Worm (Caenorhabditis elegans) whole organism, L2 larva: Measurements from ENCODE around the gene F49F1.10.
"Not testable (repeated sequence)": the region's sequence is repeated elsewhere in the genome, so short reads cannot be mapped to it uniquely, and the experiment has no call there.

Experiments
- F13H6.1 ChIP-seq: sonication (generic microtip); optimal IDR thresholded peaks from 2 replicates; lab custom pipeline; 2016; ENCODE audit warnings: missing genetic modification characterization, missing compliant biosample characterization
- egl-27 ChIP-seq: sonication (generic microtip); optimal IDR thresholded peaks from 3 replicates; lab custom pipeline; 2017; ENCODE audit warnings: missing biosample characterization, missing genetic modification reagents, missing genetic modification characterization
- elt-3 ChIP-seq: sonication (generic microtip); optimal IDR thresholded peaks from 2 replicates; lab custom pipeline; 2017; ENCODE audit warnings: missing biosample characterization, missing genetic modification characterization
- lin-11 ChIP-seq: fragments of 150-350 bp; sonication (generic microtip); optimal IDR thresholded peaks from 2 replicates; lab custom pipeline; 2014; ENCODE audit warnings: missing biosample characterization, missing genetic modification characterization, inconsistent platforms, mixed read lengths
- lin-13 ChIP-seq: fragments of 150-350 bp; optimal IDR thresholded peaks from 2 replicates; lab custom pipeline; 2014; ENCODE audit warnings: missing biosample characterization, missing genetic modification reagents, missing genetic modification characterization
- lsy-2 ChIP-seq, 2 experiments: fragments of 150-350 bp in 1 of 2; sonication (generic microtip) in 1 of 2; optimal IDR thresholded peaks; 2 replicates each; lab custom pipeline; 2014 to 2017; ENCODE audit warnings: missing biosample characterization in 2 of 2, missing genetic modification characterization in 2 of 2
- nhr-12 ChIP-seq: fragments of 150-350 bp; optimal IDR thresholded peaks from 2 replicates; lab custom pipeline; 2014; ENCODE audit warnings: missing biosample characterization, missing genetic modification characterization
- skn-1 ChIP-seq: sonication (generic microtip); optimal IDR thresholded peaks from 2 replicates; lab custom pipeline; 2017; ENCODE audit warnings: missing biosample characterization, missing genetic modification characterization
- unc-62 ChIP-seq: fragments of 150-350 bp; optimal IDR thresholded peaks from 2 replicates; lab custom pipeline; 2014; ENCODE audit warnings: missing biosample characterization, missing genetic modification reagents, missing genetic modification characterization
- zag-1 ChIP-seq: fragments of 150-350 bp; optimal IDR thresholded peaks from 2 replicates; lab custom pipeline; 2014; ENCODE audit warnings: missing biosample characterization, missing genetic modification characterization

DNA sequence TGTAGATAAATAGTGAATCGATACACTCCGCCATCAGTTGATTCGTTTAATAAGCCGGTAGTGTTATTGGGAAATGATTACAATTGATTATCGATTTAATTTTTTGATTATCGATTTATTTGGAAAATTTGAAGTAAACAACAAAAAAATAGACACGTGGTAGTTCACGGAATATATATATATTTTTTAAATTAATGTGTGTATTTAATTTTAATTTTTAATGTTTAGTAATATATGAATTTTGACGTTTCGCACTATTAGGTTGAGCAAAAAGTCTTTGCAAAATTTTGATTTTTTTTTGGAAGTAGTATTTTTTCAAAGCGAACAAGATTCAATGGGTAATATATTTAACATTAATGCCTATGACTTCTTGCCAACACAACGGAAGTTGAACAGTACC lies 4.1 kb upstream of the F49F1.10 start, which contains the start of gene F49F1.12:
- TF ChIP-seq zag-1; elt-3 (tag; lab: Kevin White, UChicago); lin-13 (GFP tag; lab: Kevin White, UChicago); skn-1; lsy-2 (tag; optimal IDR thresholded peaks at IDR 0.05; lab: Kevin White, UChicago); unc-62 (GFP tag; lab: Kevin White, UChicago); F13H6.1 (tag; lab: Kevin White, UChicago); lin-11; egl-27 (tag; lab: Kevin White, UChicago); nhr-12: not testable (repeated sequence)
